Fruit fly (Drosophila melanogaster) whole organism, prepupa: Measurements from ENCODE around the gene CG33287.

Experiments used
- Blimp-1 ChIP-seq: fragments of 200-800 bp; sonication (Bioruptor generic); optimal IDR thresholded peaks from 3 replicates; lab custom pipeline; 2017; ENCODE audit warnings: missing biosample characterization, missing genetic modification characterization, mild to moderate bottlenecking, moderate library complexity, missing genetic modification reagents
- CG10631 ChIP-seq: fragments of 200-800 bp; sonication (Bioruptor generic); optimal IDR thresholded peaks from 2 replicates; lab custom pipeline; 2016; ENCODE audit warnings: missing biosample characterization, missing genetic modification characterization
- CG11762 ChIP-seq: fragments of 200-800 bp; sonication (Bioruptor generic); optimal IDR thresholded peaks from 3 replicates; lab custom pipeline; 2016; ENCODE audit warnings: missing biosample characterization, missing genetic modification characterization; ENCODE audit not compliant: insufficient read depth
- CG11902 ChIP-seq: fragments of 200-800 bp; sonication (Bioruptor generic); optimal IDR thresholded peaks from 3 replicates; lab custom pipeline; 2016; ENCODE audit warnings: missing biosample characterization, missing genetic modification characterization
- CG16779 ChIP-seq: fragments of 200-800 bp; sonication (Bioruptor generic); optimal IDR thresholded peaks from 3 replicates; lab custom pipeline; 2017; ENCODE audit warnings: missing biosample characterization, mild to moderate bottlenecking, missing genetic modification characterization
- CG31627 ChIP-seq: fragments of 200-800 bp; sonication (Bioruptor generic); optimal IDR thresholded peaks from 3 replicates; lab custom pipeline; 2016; ENCODE audit warnings: missing biosample characterization, missing genetic modification characterization
- CG34406 ChIP-seq: fragments of 200-800 bp; sonication (Bioruptor generic); optimal IDR thresholded peaks from 3 replicates; lab custom pipeline; 2016; ENCODE audit warnings: missing biosample characterization, missing genetic modification characterization
- CG3919 ChIP-seq: fragments of 200-800 bp; sonication (Bioruptor generic); optimal IDR thresholded peaks from 3 replicates; lab custom pipeline; 2016; ENCODE audit warnings: missing biosample characterization, missing genetic modification characterization
- CG4318 ChIP-seq: fragments of 200-800 bp; sonication (Bioruptor generic); optimal IDR thresholded peaks from 3 replicates; lab custom pipeline; 2017; ENCODE audit warnings: missing biosample characterization, mild to moderate bottlenecking, missing genetic modification characterization
- CG6163 ChIP-seq: fragments of 200-800 bp; sonication (Bioruptor generic); IDR thresholded peaks from 3 replicates; pipeline ENCODE4 v1.3.6; 2022; ENCODE audit warnings: missing biosample characterization, missing genetic modification characterization
- CG6792 ChIP-seq: fragments of 200-800 bp; sonication (Bioruptor generic); optimal IDR thresholded peaks from 3 replicates; lab custom pipeline; 2016; ENCODE audit warnings: missing biosample characterization, missing genetic modification characterization
- CG7368 ChIP-seq: fragments of 200-800 bp; sonication (Bioruptor generic); optimal IDR thresholded peaks from 3 replicates; lab custom pipeline; 2016; ENCODE audit warnings: missing biosample characterization, missing genetic modification characterization
- CG8119 ChIP-seq: fragments of 200-800 bp; sonication (Bioruptor generic); IDR thresholded peaks from 3 replicates; pipeline ENCODE4 v1.3.6; 2022; ENCODE audit warnings: missing biosample characterization, missing genetic modification characterization
- CG8319 ChIP-seq: fragments of 200-800 bp; sonication (Bioruptor generic); optimal IDR thresholded peaks from 3 replicates; lab custom pipeline; 2016; ENCODE audit warnings: missing biosample characterization, missing genetic modification characterization
- CG9139 ChIP-seq: fragments of 200-800 bp; sonication (Bioruptor generic); optimal IDR thresholded peaks from 3 replicates; lab custom pipeline; 2017; ENCODE audit warnings: missing biosample characterization, mild to moderate bottlenecking, missing genetic modification characterization
- Eip78C ChIP-seq: fragments of 200-800 bp; sonication (Bioruptor generic); peaks from one replicate; lab custom pipeline; 2016; ENCODE audit warnings: missing biosample characterization, missing genetic modification characterization
- Ets21C ChIP-seq: fragments of 200-800 bp; sonication (Bioruptor generic); optimal IDR thresholded peaks from 3 replicates; lab custom pipeline; 2016; ENCODE audit warnings: missing biosample characterization, missing genetic modification characterization
- Gug ChIP-seq: fragments of 200-800 bp; sonication (Bioruptor generic); IDR thresholded peaks from 2 replicates; pipeline ENCODE4 v1.3.6; 2022; ENCODE audit warnings: missing biosample characterization, missing genetic modification characterization
- Hr38 ChIP-seq: sonication (Bioruptor generic); optimal IDR thresholded peaks from 2 replicates; lab custom pipeline; 2016; ENCODE audit warnings: missing biosample characterization, missing genetic modification characterization
- Lpt ChIP-seq: fragments of 200-800 bp; sonication (Bioruptor generic); optimal IDR thresholded peaks from 3 replicates; lab custom pipeline; 2016; ENCODE audit warnings: missing biosample characterization, missing genetic modification characterization
- Met ChIP-seq: fragments of 200-800 bp; sonication (Bioruptor generic); optimal IDR thresholded peaks from 3 replicates; lab custom pipeline; 2016; ENCODE audit warnings: missing biosample characterization, missing genetic modification characterization
- Sox102F ChIP-seq: fragments of 200-800 bp; sonication (Bioruptor generic); optimal IDR thresholded peaks from 2 replicates; lab custom pipeline; 2016; ENCODE audit warnings: missing biosample characterization, mild to moderate bottlenecking, missing genetic modification characterization
- Sox15 ChIP-seq: fragments of 200-800 bp; sonication (Bioruptor generic); optimal IDR thresholded peaks from 3 replicates; lab custom pipeline; 2016; ENCODE audit warnings: missing biosample characterization, missing genetic modification characterization
- achi ChIP-seq: fragments of 200-800 bp; sonication (Bioruptor generic); optimal IDR thresholded peaks from 3 replicates; lab custom pipeline; 2016; ENCODE audit warnings: missing biosample characterization, missing genetic modification characterization
- dac ChIP-seq: fragments of 200-800 bp; sonication (Bioruptor generic); optimal IDR thresholded peaks from 2 replicates; lab custom pipeline; 2017; ENCODE audit warnings: missing biosample characterization, mild to moderate bottlenecking, missing genetic modification characterization
- dsx ChIP-seq: fragments of 200-800 bp; optimal IDR thresholded peaks from 3 replicates; lab custom pipeline; 2019; ENCODE audit warnings: missing biosample characterization, mild to moderate bottlenecking, missing genetic modification characterization, moderate library complexity; ENCODE audit not compliant: poor library complexity, severe bottlenecking
- eg ChIP-seq: fragments of 200-800 bp; sonication (Bioruptor generic); IDR thresholded peaks from 3 replicates; pipeline ENCODE4 v1.3.6; 2022; ENCODE audit warnings: missing biosample characterization, missing genetic modification characterization
- esn ChIP-seq: fragments of 200-800 bp; sonication (Bioruptor generic); optimal IDR thresholded peaks from 2 replicates; lab custom pipeline; 2016; ENCODE audit warnings: missing biosample characterization, mild to moderate bottlenecking, missing genetic modification characterization, moderate library complexity
- fd59A ChIP-seq: fragments of 200-800 bp; sonication (Bioruptor generic); optimal IDR thresholded peaks from 2 replicates; lab custom pipeline; 2017; ENCODE audit warnings: missing biosample characterization, mild to moderate bottlenecking, missing genetic modification characterization, missing genetic modification reagents
- fd85E ChIP-seq: fragments of 200-800 bp; sonication (Bioruptor generic); optimal IDR thresholded peaks from 3 replicates; lab custom pipeline; 2016; ENCODE audit warnings: missing biosample characterization, missing genetic modification characterization
- fkh ChIP-seq: fragments of 200-800 bp; sonication (Bioruptor generic); optimal IDR thresholded peaks from 3 replicates; lab custom pipeline; 2017; ENCODE audit warnings: missing biosample characterization, mild to moderate bottlenecking, missing genetic modification characterization, moderate library complexity
- net ChIP-seq: fragments of 200-800 bp; sonication (Bioruptor generic); optimal IDR thresholded peaks from 3 replicates; lab custom pipeline; 2016; ENCODE audit warnings: missing biosample characterization, missing genetic modification characterization
- pdm3 ChIP-seq: fragments of 200-800 bp; sonication (Bioruptor generic); optimal IDR thresholded peaks from 3 replicates; lab custom pipeline; 2016; ENCODE audit warnings: missing biosample characterization, missing genetic modification characterization
- salr ChIP-seq, 2 experiments: fragments of 200-800 bp; sonication (Bioruptor generic); optimal IDR thresholded peaks; 3 replicates each; lab custom pipeline; 2016 to 2018; ENCODE audit warnings: missing biosample characterization in 2 of 2, missing genetic modification characterization in 2 of 2, mild to moderate bottlenecking in 1 of 2
- spab ChIP-seq: fragments of 200-800 bp; sonication (Bioruptor generic); optimal IDR thresholded peaks from 2 replicates; lab custom pipeline; 2017; ENCODE audit warnings: missing biosample characterization, mild to moderate bottlenecking, missing genetic modification characterization, missing genetic modification reagents
- ss ChIP-seq, 2 experiments: fragments of 200-800 bp; sonication (Bioruptor generic); optimal IDR thresholded peaks; 2 replicates in 1 of 2; 3 replicates in 1 of 2; lab custom pipeline; 2017 to 2018; ENCODE audit warnings: mild to moderate bottlenecking in 2 of 2, missing biosample characterization in 2 of 2, missing genetic modification characterization in 2 of 2, moderate library complexity in 1 of 2
- topi ChIP-seq: fragments of 200-800 bp; sonication (Bioruptor generic); optimal IDR thresholded peaks from 3 replicates; lab custom pipeline; 2016; ENCODE audit warnings: missing biosample characterization, missing genetic modification characterization
- vri ChIP-seq: fragments of 200-800 bp; sonication (Bioruptor generic); optimal IDR thresholded peaks from 3 replicates; lab custom pipeline; 2016; ENCODE audit warnings: missing biosample characterization, mild to moderate bottlenecking, missing genetic modification characterization

The CG33287 gene

dm6 chr3L:21009405-21010120 lies 39.1 kb upstream of the CG33287 start (continued):
- no peak for TF ChIP-seq fkh
- peak; percentile 61 for TF ChIP-seq Gug (GFP tag; lab: Robert Waterston, UW)
- peak; percentile 12 for TF ChIP-seq fd59A (GFP tag; lab: Kevin White, UChicago)
- peak; percentile 82; the same call in 2 of the 3 replicates for TF ChIP-seq CG8119
- TF ChIP-seq Hr38 (GFP tag; lab: Kevin White, UChicago) = no peak
- TF ChIP-seq CG31627 (GFP tag; lab: Kevin White, UChicago) = peak; percentile 80
- TF ChIP-seq Lpt (GFP tag; lab: Kevin White, UChicago) = peak; percentile 68
- peak; percentile 68 for TF ChIP-seq CG16779 (tag; lab: Kevin White, UChicago)
- peak; percentile 78 for TF ChIP-seq CG10631

DNA sequence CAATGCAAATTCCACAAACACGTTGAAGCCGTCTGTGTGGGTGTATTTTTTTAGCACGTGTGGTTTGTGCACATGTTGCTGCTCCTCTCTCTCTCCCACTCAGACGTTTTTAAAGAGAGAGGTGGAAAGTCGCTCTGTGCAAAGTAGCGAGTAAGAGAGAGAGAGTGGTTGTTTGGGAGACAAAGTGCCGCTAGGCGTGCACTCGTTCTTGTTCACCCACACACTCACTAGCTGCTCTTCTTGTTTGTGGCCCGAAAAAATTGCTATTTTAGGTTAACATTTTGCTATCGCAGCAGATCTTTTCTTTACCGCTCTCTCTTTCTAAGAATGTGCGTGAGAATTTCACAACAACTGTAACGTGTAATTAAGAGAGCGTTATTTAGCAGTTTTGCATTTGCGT lies 38.4 kb upstream of the CG33287 start:
- TF ChIP-seq ss (GFP tag; optimal IDR thresholded peaks at IDR 0.05; lab: Kevin White, UChicago) (peak in 1 of 2 experiments; percentile 2), CG6163 (GFP tag; lab: Robert Waterston, UW) (peak; percentile 39; the same call in 1 of the 3 replicates), CG6792 (no peak), eg (GFP tag; lab: Robert Waterston, UW) (peak; percentile 24; the same call in 1 of the 3 replicates), fd85E (GFP tag; lab: Kevin White, UChicago) (peak; percentile 21)

DNA sequence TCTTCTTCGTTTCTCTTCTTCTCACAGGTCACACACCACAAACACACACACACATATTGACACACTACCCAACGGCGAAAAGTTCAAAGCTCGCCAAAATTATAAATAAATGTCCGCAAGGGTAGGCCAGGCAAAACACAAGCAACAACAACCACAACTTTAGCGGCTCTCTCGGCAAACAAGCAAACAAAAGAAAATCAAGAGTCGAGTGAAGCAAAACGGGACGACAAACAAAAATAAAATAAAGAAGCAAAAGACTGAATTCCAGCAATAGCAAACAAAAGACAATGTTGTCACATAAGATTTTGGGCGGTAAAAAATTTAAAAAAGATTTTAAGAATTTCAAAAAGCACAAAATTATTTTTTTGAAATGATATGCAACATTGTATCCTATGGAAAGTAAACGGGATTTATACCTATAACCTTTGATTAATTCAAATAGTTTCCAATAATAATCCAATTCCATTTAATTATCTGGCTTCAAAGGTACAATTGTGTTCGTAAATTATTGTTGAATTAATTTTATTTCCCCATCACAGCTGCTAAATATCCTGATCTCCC lies 37.9 kb upstream of the CG33287 start:
- TF ChIP-seq CG34406 (GFP tag; lab: Kevin White, UChicago) = peak; percentile 7
- TF ChIP-seq pdm3 (GFP tag; lab: Kevin White, UChicago) = peak; percentile 7
- peak; percentile 8 for TF ChIP-seq Met (GFP tag; lab: Kevin White, UChicago)
- peak; percentile 19 for TF ChIP-seq esn
- no peak for TF ChIP-seq topi (GFP tag; lab: Kevin White, UChicago)
- TF ChIP-seq achi (GFP tag; lab: Kevin White, UChicago) = peak; percentile 18
- TF ChIP-seq Sox102F = peak; percentile 12
- TF ChIP-seq salr (GFP tag; optimal IDR thresholded peaks at IDR 0.05; lab: Kevin White, UChicago) = peak in 1 of 2 experiments; percentile 7
- TF ChIP-seq Gug (GFP tag; lab: Robert Waterston, UW) = no peak
- TF ChIP-seq Eip78C (GFP tag; lab: Kevin White, UChicago) = peak; percentile 77
- TF ChIP-seq CG6792 = no peak
- no peak for TF ChIP-seq fd85E (GFP tag; lab: Kevin White, UChicago)
- no peak for TF ChIP-seq ss (GFP tag; optimal IDR thresholded peaks at IDR 0.05; lab: Kevin White, UChicago)
- TF ChIP-seq net (GFP tag; lab: Kevin White, UChicago) = no peak
- no peak for TF ChIP-seq CG4318 (GFP tag; lab: Kevin White, UChicago)
- TF ChIP-seq vri (GFP tag; lab: Kevin White, UChicago) = no peak
- TF ChIP-seq Blimp-1 (GFP tag; lab: Kevin White, UChicago) = no peak
- TF ChIP-seq CG11902 = no peak
- TF ChIP-seq CG9139 (GFP tag; lab: Kevin White, UChicago) = no peak
- TF ChIP-seq CG11762 (GFP tag; lab: Kevin White, UChicago) = no peak
- TF ChIP-seq fkh = peak; percentile 63
- TF ChIP-seq Sox15 = no peak

- no peak for TF ChIP-seq CG3919
- TF ChIP-seq CG6163 (GFP tag; lab: Robert Waterston, UW) = peak; percentile 57; the same call in 2 of the 3 replicates
- TF ChIP-seq Gug (GFP tag; lab: Robert Waterston, UW) = no peak
- TF ChIP-seq CG7368 (GFP tag; lab: Kevin White, UChicago) = no peak
- peak; percentile 98 for TF ChIP-seq dsx (GFP tag; lab: Kevin White, UChicago)
- TF ChIP-seq pdm3 (GFP tag; lab: Kevin White, UChicago) = no peak
- no peak for TF ChIP-seq Hr38 (GFP tag; lab: Kevin White, UChicago)
- TF ChIP-seq dac (GFP tag; lab: Kevin White, UChicago) = no peak
- no peak for TF ChIP-seq spab
- no peak for TF ChIP-seq CG9139 (GFP tag; lab: Kevin White, UChicago)
- no peak for TF ChIP-seq Ets21C (GFP tag; lab: Kevin White, UChicago)
- TF ChIP-seq CG8319 = no peak
- no peak for TF ChIP-seq eg (GFP tag; lab: Robert Waterston, UW)
Observed at dm6 chr3L:21007364-21008254, 37.1 kb upstream of the CG33287 start.
